Worm (Caenorhabditis elegans) whole organism, young adult: ENCODE data around the gene R74.8.

ENCODE experiments used
- B0035.1 ChIP-seq: sonication (generic microtip); optimal IDR thresholded peaks from 2 replicates; lab custom pipeline; 2016; ENCODE audit warnings: missing genetic modification characterization, mild to moderate bottlenecking, missing compliant biosample characterization, missing genotype, missing genetic modification reagents
- C17E4.6 ChIP-seq: fragments of 200-800 bp; sonication (Bioruptor generic); IDR thresholded peaks from 2 replicates; pipeline ENCODE4 v1.3.6; 2022; ENCODE audit warnings: missing genetic modification reagents, missing genetic modification characterization, missing compliant biosample characterization
- F33H1.4 ChIP-seq: fragments of 200-800 bp; sonication (Bioruptor generic); IDR thresholded peaks from 2 replicates; pipeline ENCODE4 v1.3.6; 2022; ENCODE audit warnings: missing genetic modification reagents, missing genetic modification characterization, missing compliant biosample characterization
- F55B11.4 ChIP-seq: sonication (generic microtip); optimal IDR thresholded peaks from 2 replicates; lab custom pipeline; 2016; ENCODE audit warnings: missing compliant biosample characterization, missing genetic modification characterization, borderline replicate concordance; ENCODE audit not compliant: insufficient read depth
- K12H6.12 ChIP-seq: fragments of 200-800 bp; sonication (Bioruptor generic); optimal IDR thresholded peaks from 2 replicates; lab custom pipeline; 2018; ENCODE audit warnings: mild to moderate bottlenecking, missing genetic modification characterization, missing compliant biosample characterization
- Y53G8AR.9 ChIP-seq: fragments of 200-800 bp; sonication (Bioruptor generic); conservative IDR thresholded peaks from 2 replicates; pipeline ENCODE4 v1.3.6; 2022; ENCODE audit warnings: missing genetic modification reagents, missing genetic modification characterization, missing compliant biosample characterization
- Y67H2A.10 ChIP-seq: fragments of 200-800 bp; sonication (Bioruptor generic); conservative IDR thresholded peaks from 2 replicates; pipeline ENCODE4 v1.3.6; 2022; ENCODE audit warnings: missing genetic modification reagents, missing genetic modification characterization, missing compliant biosample characterization
- attf-3 ChIP-seq: fragments of 200-800 bp; sonication (Bioruptor generic); conservative IDR thresholded peaks from 2 replicates; pipeline ENCODE4 v1.3.6; 2022; ENCODE audit warnings: missing genetic modification reagents, missing genetic modification characterization, missing compliant biosample characterization
- attf-6 ChIP-seq: fragments of 200-800 bp; sonication (Bioruptor generic); IDR thresholded peaks from 2 replicates; pipeline ENCODE4 v1.3.6; 2022; ENCODE audit warnings: missing genetic modification reagents, missing genetic modification characterization, missing compliant biosample characterization
- cebp-2 ChIP-seq: fragments of 200-800 bp; sonication (Bioruptor generic); IDR thresholded peaks from 2 replicates; pipeline ENCODE4 v1.3.6; 2022; ENCODE audit warnings: missing genetic modification characterization, missing compliant biosample characterization
- ceh-40 ChIP-seq: fragments of 200-800 bp; sonication (Bioruptor generic); IDR thresholded peaks from 2 replicates; pipeline ENCODE4 v1.3.6; 2022; ENCODE audit warnings: missing genetic modification characterization, missing compliant biosample characterization
- ceh-58 ChIP-seq: fragments of 200-800 bp; sonication (Bioruptor generic); IDR thresholded peaks from 2 replicates; pipeline ENCODE4 v1.3.6; 2022; ENCODE audit warnings: missing genetic modification characterization, missing compliant biosample characterization
- ceh-79 ChIP-seq: sonication (generic microtip); optimal IDR thresholded peaks from 2 replicates; lab custom pipeline; 2017; ENCODE audit warnings: mild to moderate bottlenecking, missing genetic modification characterization, missing compliant biosample characterization
- ceh-91 ChIP-seq: fragments of 200-800 bp; sonication (Bioruptor generic); IDR thresholded peaks from 2 replicates; pipeline ENCODE4 v1.3.6; 2022; ENCODE audit warnings: missing genetic modification reagents, missing genetic modification characterization, missing compliant biosample characterization
- dpl-1 ChIP-seq: fragments of 150-350 bp; optimal IDR thresholded peaks from 2 replicates; lab custom pipeline; 2014; ENCODE audit warnings: missing biosample characterization, missing genetic modification reagents, missing genetic modification characterization
- egl-44 ChIP-seq: fragments of 200-800 bp; sonication (Bioruptor generic); IDR thresholded peaks from 2 replicates; pipeline ENCODE4 v1.3.6; 2022; ENCODE audit warnings: missing genetic modification reagents, missing genetic modification characterization, missing compliant biosample characterization
- ekl-4 ChIP-seq: fragments of 200-800 bp; sonication (Bioruptor generic); IDR thresholded peaks from 2 replicates; pipeline ENCODE4 v1.3.6; 2022; ENCODE audit warnings: missing genetic modification reagents, missing genetic modification characterization, missing compliant biosample characterization
- hrde-1 ChIP-seq: sonication (generic microtip); optimal IDR thresholded peaks from 2 replicates; lab custom pipeline; 2016; ENCODE audit warnings: missing genetic modification characterization, mild to moderate bottlenecking, missing compliant biosample characterization, moderate library complexity, missing genotype, missing genetic modification reagents, borderline replicate concordance
- hsf-1 ChIP-seq: fragments of 200-800 bp; sonication (Bioruptor generic); IDR thresholded peaks from 2 replicates; pipeline ENCODE4 v1.3.6; 2022; ENCODE audit warnings: missing genetic modification reagents, missing genetic modification characterization, missing compliant biosample characterization
- lag-1 ChIP-seq: fragments of 200-800 bp; sonication (Bioruptor generic); IDR thresholded peaks from 2 replicates; pipeline ENCODE4 v1.3.6; 2022; ENCODE audit warnings: missing genetic modification reagents, missing genetic modification characterization, missing compliant biosample characterization
- lin-26 ChIP-seq: fragments of 200-800 bp; sonication (Bioruptor generic); IDR thresholded peaks from 2 replicates; pipeline ENCODE4 v1.3.6; 2022; ENCODE audit warnings: missing genetic modification reagents, missing genetic modification characterization, missing compliant biosample characterization
- lin-35 ChIP-seq, 3 experiments: fragments of 150-350 bp in 2 of 3; sonication (generic microtip) in 1 of 3; optimal IDR thresholded peaks; 2 replicates each; lab custom pipeline; 2014 to 2018; ENCODE audit warnings: missing biosample characterization in 3 of 3, missing genetic modification characterization in 3 of 3, missing genetic modification reagents in 3 of 3
- lin-54 ChIP-seq: fragments of 200-800 bp; sonication (Bioruptor generic); optimal IDR thresholded peaks from 2 replicates; lab custom pipeline; 2018; ENCODE audit warnings: mild to moderate bottlenecking, missing genetic modification characterization, missing compliant biosample characterization
- lsl-1 ChIP-seq: fragments of 200-800 bp; sonication (Bioruptor generic); optimal IDR thresholded peaks from 2 replicates; lab custom pipeline; 2018; ENCODE audit warnings: mild to moderate bottlenecking, missing genetic modification characterization, moderate library complexity, missing compliant biosample characterization
- madf-3 ChIP-seq: fragments of 200-800 bp; sonication (Bioruptor generic); IDR thresholded peaks from 2 replicates; pipeline ENCODE4 v1.3.6; 2022; ENCODE audit warnings: missing genetic modification reagents, missing genetic modification characterization, missing compliant biosample characterization
- madf-8 ChIP-seq: fragments of 200-800 bp; sonication (Bioruptor generic); conservative IDR thresholded peaks from 2 replicates; pipeline ENCODE4 v1.3.6; 2022; ENCODE audit warnings: missing genetic modification reagents, missing genetic modification characterization, missing compliant biosample characterization
- mcd-1 ChIP-seq: fragments of 200-800 bp; sonication (Bioruptor generic); IDR thresholded peaks from 2 replicates; pipeline ENCODE4 v1.3.6; 2022; ENCODE audit warnings: missing genetic modification reagents, missing genetic modification characterization, missing compliant biosample characterization
- mel-28 ChIP-seq: sonication (generic microtip); optimal IDR thresholded peaks from 2 replicates; lab custom pipeline; 2016; ENCODE audit warnings: borderline replicate concordance, mild to moderate bottlenecking, missing genetic modification characterization, missing compliant biosample characterization
- mes-4 ChIP-seq: sonication (generic microtip); optimal IDR thresholded peaks from 2 replicates; lab custom pipeline; 2016; ENCODE audit warnings: missing genotype, missing genetic modification characterization, missing compliant biosample characterization
- nfya-2 ChIP-seq: fragments of 200-800 bp; sonication (Bioruptor generic); IDR thresholded peaks from 2 replicates; pipeline ENCODE4 v1.3.6; 2022; ENCODE audit warnings: missing genetic modification reagents, missing genetic modification characterization, missing compliant biosample characterization
- nhr-80 ChIP-seq: sonication (generic microtip); optimal IDR thresholded peaks from 2 replicates; lab custom pipeline; 2016; ENCODE audit warnings: missing genetic modification characterization, missing compliant biosample characterization
- rcor-1 ChIP-seq: fragments of 200-800 bp; sonication (Bioruptor generic); IDR thresholded peaks from 2 replicates; pipeline ENCODE4 v1.3.6; 2022; ENCODE audit warnings: missing genetic modification reagents, missing genetic modification characterization, missing compliant biosample characterization
- snpc-1.3 ChIP-seq: sonication (generic microtip); optimal IDR thresholded peaks from 2 replicates; lab custom pipeline; 2017; ENCODE audit warnings: missing genetic modification characterization, mild to moderate bottlenecking, missing compliant biosample characterization, antibody characterized with exemption, moderate library complexity, missing genotype, missing genetic modification reagents; ENCODE audit not compliant: insufficient read depth
- snpc-3.4 ChIP-seq: sonication (generic microtip); optimal IDR thresholded peaks from 2 replicates; lab custom pipeline; 2017; ENCODE audit warnings: missing genetic modification characterization, mild to moderate bottlenecking, missing compliant biosample characterization, antibody characterized with exemption, moderate library complexity, missing genotype, missing genetic modification reagents
- snpc-4 ChIP-seq, 5 experiments: fragments of 150-350 bp in 1 of 5; sonication (generic microtip) in 4 of 5; optimal IDR thresholded peaks; 2 replicates each; lab custom pipeline; 2014 to 2018; ENCODE audit warnings: missing genetic modification characterization in 5 of 5, missing biosample characterization in 3 of 5, antibody characterized with exemption in 2 of 5, mild to moderate bottlenecking in 2 of 5, missing compliant biosample characterization in 2 of 5, missing genotype in 2 of 5, moderate library complexity in 2 of 5, missing genetic modification reagents in 1 of 5
- sptf-2 ChIP-seq: fragments of 200-800 bp; sonication (Bioruptor generic); optimal IDR thresholded peaks from 2 replicates; lab custom pipeline; 2018; ENCODE audit warnings: mild to moderate bottlenecking, missing genetic modification characterization, missing compliant biosample characterization
- tbp1 ChIP-seq: fragments of 200-800 bp; sonication (Bioruptor generic); optimal IDR thresholded peaks from 2 replicates; lab custom pipeline; 2018; ENCODE audit warnings: mild to moderate bottlenecking, missing genetic modification characterization, missing compliant biosample characterization
- tlf-1 ChIP-seq: fragments of 200-800 bp; sonication (Bioruptor generic); optimal IDR thresholded peaks from 2 replicates; lab custom pipeline; 2018; ENCODE audit warnings: mild to moderate bottlenecking, missing genetic modification characterization, missing compliant biosample characterization
- zim-3 ChIP-seq: sonication (generic microtip); optimal IDR thresholded peaks from 2 replicates; lab custom pipeline; 2017; ENCODE audit warnings: mild to moderate bottlenecking, missing genetic modification characterization, moderate library complexity, missing compliant biosample characterization
- ztf-22 ChIP-seq: fragments of 200-800 bp; sonication (Bioruptor generic); optimal IDR thresholded peaks from 2 replicates; lab custom pipeline; 2018; ENCODE audit warnings: mild to moderate bottlenecking, missing genetic modification characterization, moderate library complexity, missing compliant biosample characterization
- ztf-28 ChIP-seq: fragments of 200-800 bp; sonication (Bioruptor generic); IDR thresholded peaks from 2 replicates; pipeline ENCODE4 v1.3.6; 2022; ENCODE audit warnings: missing genetic modification reagents, missing genetic modification characterization, missing compliant biosample characterization

R74.8 gene

DNA sequence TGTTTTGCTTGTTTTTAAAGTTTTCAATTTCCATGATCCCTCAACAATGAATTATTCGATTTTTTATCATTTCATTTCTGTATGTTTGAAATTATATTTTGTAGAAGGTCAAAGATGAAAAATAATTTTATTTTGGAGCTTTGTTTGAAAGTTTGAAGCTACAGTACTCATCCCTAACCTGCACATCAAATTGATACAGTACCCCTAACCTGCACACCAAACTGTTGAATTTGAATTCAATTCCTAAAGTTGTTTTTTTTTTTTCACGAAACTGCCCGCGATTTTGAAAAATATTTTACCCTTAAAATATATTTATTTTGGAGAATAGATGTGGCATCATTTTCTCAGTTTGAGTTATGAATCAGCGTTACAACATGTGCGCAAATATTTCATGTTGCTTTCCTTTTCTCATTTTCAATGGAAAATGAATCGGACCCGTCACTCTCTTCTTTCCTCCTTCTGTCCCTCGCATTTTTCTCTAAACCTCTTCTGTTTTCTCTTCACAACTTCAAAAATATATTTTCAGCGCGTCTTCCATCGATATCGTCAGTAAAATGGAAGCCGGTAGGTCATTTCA, at the start of gene R74.8 (continued):
- TF ChIP-seq lag-1 (GFP tag; lab: Robert Waterston, UW) (no peak), nhr-80 (no peak), attf-6 (no peak), rcor-1 (no peak), snpc-4 (GFP tag; optimal IDR thresholded peaks at IDR 0.05; lab: Kevin White, UChicago) (no peak), snpc-4 (tag; optimal IDR thresholded peaks at IDR 0.05; lab: Kevin White, UChicago) (no peak), madf-3 (GFP tag; lab: Robert Waterston, UW) (peak; percentile 82), B0035.1 (tag; lab: Kevin White, UChicago) (no peak), ceh-79 (tag; lab: Kevin White, UChicago) (no peak), ceh-58 (GFP tag; lab: Robert Waterston, UW) (no peak), dpl-1 (peak; percentile 62), mes-4 (tag; lab: Kevin White, UChicago) (no peak), snpc-3.4 (peak; percentile 71), madf-8 (GFP tag; lab: Robert Waterston, UW) (peak; percentile 62), mel-28 (no peak), F33H1.4 (peak; percentile 72), ceh-40 (GFP tag; lab: Robert Waterston, UW) (no peak), ekl-4 (GFP tag; lab: Robert Waterston, UW) (no peak), hsf-1 (GFP tag; lab: Robert Waterston, UW) (peak; percentile 73), K12H6.12 (tag; lab: Kevin White, UChicago) (no peak), C17E4.6 (GFP tag; lab: Robert Waterston, UW) (no peak), nfya-2 (GFP tag; lab: Robert Waterston, UW) (no peak), Y53G8AR.9 (GFP tag; lab: Robert Waterston, UW) (no peak), ztf-28 (GFP tag; lab: Robert Waterston, UW) (no peak), F55B11.4 (tag; lab: Kevin White, UChicago) (no peak), sptf-2 (GFP tag; lab: Kevin White, UChicago) (no peak), mcd-1 (GFP tag; lab: Robert Waterston, UW) (no peak), lin-54 (peak; percentile 67), ceh-91 (GFP tag; lab: Robert Waterston, UW) (peak; percentile 61), cebp-2 (no peak), tbp1 (GFP tag; lab: Kevin White, UChicago) (peak; percentile 16), zim-3 (tag; lab: Kevin White, UChicago) (no peak), lin-35 (GFP tag; optimal IDR thresholded peaks at IDR 0.05; lab: Kevin White, UChicago) (peak in 1 of 3 experiments; percentile 29), snpc-1.3 (tag; lab: Kevin White, UChicago) (peak; percentile 38), hrde-1 (tag; lab: Kevin White, UChicago) (no peak), lsl-1 (peak; percentile 96), ztf-22 (GFP tag; lab: Kevin White, UChicago) (no peak), tlf-1 (GFP tag; lab: Kevin White, UChicago) (no peak), lin-26 (GFP tag; lab: Robert Waterston, UW) (no peak), Y67H2A.10 (no peak), egl-44 (no peak), attf-3 (GFP tag; lab: Robert Waterston, UW) (0 out of 2 replicates have a peak, but pooled peaks have one; percentile 27)
